Worm (Caenorhabditis elegans) whole organism, late embryonic: ENCODE measurements around the gene nhr-201.

Experiments
- F13H6.1 ChIP-seq: sonication (generic microtip); optimal IDR thresholded peaks from 2 replicates; lab custom pipeline; 2016; ENCODE audit warnings: missing genetic modification characterization, missing compliant biosample characterization
- K09A11.1 ChIP-seq: sonication (generic microtip); optimal IDR thresholded peaks from 2 replicates; lab custom pipeline; 2017; ENCODE audit warnings: antibody characterized with exemption, mild to moderate bottlenecking, missing genetic modification characterization, missing compliant biosample characterization; ENCODE audit not compliant: insufficient read depth
- T23F11.4 ChIP-seq: fragments of 200-800 bp; sonication (Bioruptor generic); optimal IDR thresholded peaks from 2 replicates; lab custom pipeline; 2018; ENCODE audit warnings: mild to moderate bottlenecking, missing genetic modification characterization, missing compliant biosample characterization
- ama-1 ChIP-seq: fragments of 150-350 bp; optimal IDR thresholded peaks from 2 replicates; lab custom pipeline; 2014
- ceh-2 ChIP-seq: sonication (generic microtip); optimal IDR thresholded peaks from 2 replicates; lab custom pipeline; 2016; ENCODE audit warnings: missing genotype, missing genetic modification characterization, missing compliant biosample characterization
- ceh-31 ChIP-seq: sonication (generic microtip); optimal IDR thresholded peaks from 2 replicates; lab custom pipeline; 2016; ENCODE audit warnings: missing genetic modification characterization, missing compliant biosample characterization
- ets-4 ChIP-seq: sonication (generic microtip); optimal IDR thresholded peaks from 2 replicates; lab custom pipeline; 2016; ENCODE audit warnings: missing genetic modification characterization, missing compliant biosample characterization
- fkh-10 ChIP-seq: fragments of 150-350 bp; optimal IDR thresholded peaks from 2 replicates; lab custom pipeline; 2014; ENCODE audit warnings: missing biosample characterization, missing genetic modification reagents, missing genetic modification characterization
- pros-1 ChIP-seq: fragments of 150-350 bp; optimal IDR thresholded peaks from 2 replicates; lab custom pipeline; 2014; ENCODE audit warnings: missing biosample characterization, missing genetic modification reagents, missing genetic modification characterization
- rnt-1 ChIP-seq: sonication (generic microtip); optimal IDR thresholded peaks from 2 replicates; lab custom pipeline; 2016; ENCODE audit warnings: missing genetic modification characterization, missing compliant biosample characterization
- unc-3 ChIP-seq, 2 experiments: fragments of 200-800 bp in 1 of 2; sonication (Bioruptor generic) in 1 of 2; sonication (generic microtip) in 1 of 2; conservative IDR thresholded peaks in 1 of 2; optimal IDR thresholded peaks in 1 of 2; 2 replicates each; pipeline versions ENCODE4 v1.3.6 to Lab custom; 2016 to 2022; ENCODE audit warnings: missing compliant biosample characterization in 2 of 2, missing genetic modification characterization in 2 of 2, missing genetic modification reagents in 1 of 2
- unc-42 ChIP-seq: sonication (generic microtip); optimal IDR thresholded peaks from 2 replicates; lab custom pipeline; 2016; ENCODE audit warnings: missing genotype, missing genetic modification characterization, missing compliant biosample characterization
- unc-86 ChIP-seq: sonication (generic microtip); optimal IDR thresholded peaks from 2 replicates; lab custom pipeline; 2016; ENCODE audit warnings: missing genetic modification characterization, missing compliant biosample characterization

DNA sequence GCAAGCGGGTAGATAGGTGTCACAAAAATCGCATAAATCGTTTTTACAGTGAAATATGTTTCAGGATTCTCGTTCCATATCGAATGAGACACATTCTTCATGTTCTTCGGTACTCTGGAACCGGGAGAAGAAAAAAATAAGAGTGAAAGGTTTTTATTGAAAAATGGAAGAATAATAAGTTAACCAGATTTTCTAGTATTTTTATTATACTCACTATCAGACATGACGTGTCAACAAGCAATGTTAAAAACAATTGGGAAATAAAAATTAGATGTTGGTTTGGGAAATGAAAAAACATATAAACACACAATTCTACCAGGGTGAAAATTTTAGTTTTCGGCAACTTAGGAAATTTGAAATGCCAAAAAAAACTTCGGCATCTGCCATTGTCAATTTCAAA lies 47.8 kb downstream of the nhr-201 start, which contains the start of gene srh-37:
- TF ChIP-seq unc-3 (GFP tag; conservative IDR thresholded peaks at IDR 0.05; lab: Robert Waterston, UW) (no peak), unc-3 (tag; optimal IDR thresholded peaks at IDR 0.05; lab: Kevin White, UChicago) (no peak), ceh-31 (tag; lab: Kevin White, UChicago) (no peak), fkh-10 (GFP tag; lab: Kevin White, UChicago) (no peak), T23F11.4 (GFP tag; lab: Kevin White, UChicago) (no peak), ama-1 (no peak), ets-4 (tag; lab: Kevin White, UChicago) (no peak), pros-1 (tag; lab: Kevin White, UChicago) (no peak), unc-86 (tag; lab: Kevin White, UChicago) (no peak), rnt-1 (tag; lab: Kevin White, UChicago) (no peak), unc-42 (tag; lab: Kevin White, UChicago) (no peak), F13H6.1 (tag; lab: Kevin White, UChicago) (no peak), ceh-2 (tag; lab: Kevin White, UChicago) (no peak), K09A11.1 (tag; lab: Kevin White, UChicago) (no peak)
